Fruit fly (Drosophila melanogaster) whole organism, embryonic: Measurements from ENCODE around the gene CG15308.

ENCODE experiments used
- Blimp-1 ChIP-seq: fragments of 200-800 bp; sonication (Bioruptor generic); optimal IDR thresholded peaks from 3 replicates; lab custom pipeline; 2018; ENCODE audit warnings: missing biosample characterization, missing genetic modification characterization, mild to moderate bottlenecking, moderate library complexity, missing genetic modification reagents
- CG11085 ChIP-seq: fragments of 200-800 bp; sonication (Bioruptor generic); IDR thresholded peaks from 2 replicates; pipeline ENCODE4 v1.3.6; 2022; ENCODE audit warnings: missing biosample characterization, missing genetic modification characterization
- CG11560 ChIP-seq: fragments of 200-800 bp; sonication (Bioruptor generic); IDR thresholded peaks from 3 replicates; pipeline ENCODE4 v1.3.6; 2022; ENCODE audit warnings: missing biosample characterization, missing genetic modification characterization
- CG12071 ChIP-seq: fragments of 200-800 bp; sonication (Bioruptor generic); optimal IDR thresholded peaks from 3 replicates; lab custom pipeline; 2018; ENCODE audit warnings: missing biosample characterization, mild to moderate bottlenecking, missing genetic modification characterization
- CG12104 ChIP-seq: fragments of 200-800 bp; sonication (Bioruptor generic); optimal IDR thresholded peaks from 3 replicates; lab custom pipeline; 2016; ENCODE audit warnings: missing biosample characterization, missing genetic modification characterization
- CG13775 ChIP-seq: fragments of 200-800 bp; sonication (Bioruptor generic); optimal IDR thresholded peaks from 3 replicates; lab custom pipeline; 2017; ENCODE audit warnings: missing biosample characterization, mild to moderate bottlenecking, missing genetic modification characterization
- CG14667 ChIP-seq: fragments of 200-800 bp; sonication (Bioruptor generic); IDR thresholded peaks from 2 replicates; pipeline ENCODE4 v1.3.6; 2022; ENCODE audit warnings: missing biosample characterization, missing genetic modification characterization
- CG15601 ChIP-seq: fragments of 200-800 bp; sonication (Bioruptor generic); optimal IDR thresholded peaks from 3 replicates; lab custom pipeline; 2019; ENCODE audit warnings: missing biosample characterization, mild to moderate bottlenecking, missing genetic modification characterization, moderate library complexity
- CG17802 ChIP-seq: fragments of 200-800 bp; sonication (Bioruptor generic); optimal IDR thresholded peaks from 2 replicates; lab custom pipeline; 2018; ENCODE audit warnings: missing biosample characterization, mild to moderate bottlenecking, missing genetic modification characterization, moderate library complexity
- CG17829 ChIP-seq: fragments of 200-800 bp; optimal IDR thresholded peaks from 2 replicates; lab custom pipeline; 2019; ENCODE audit warnings: missing biosample characterization, mild to moderate bottlenecking, missing genetic modification characterization, moderate library complexity
- CG2129 ChIP-seq: fragments of 200-800 bp; sonication (Bioruptor generic); IDR thresholded peaks from 2 replicates; pipeline ENCODE4 v1.3.6; 2022; ENCODE audit warnings: missing biosample characterization, missing genetic modification characterization; ENCODE audit not compliant: partially characterized antibody
- CG3847 ChIP-seq: fragments of 200-800 bp; sonication (Bioruptor generic); IDR thresholded peaks from 2 replicates; pipeline ENCODE4 v1.3.6; 2022; ENCODE audit warnings: missing biosample characterization, missing genetic modification characterization
- CG4328 ChIP-seq: fragments of 200-800 bp; sonication (Bioruptor generic); optimal IDR thresholded peaks from 3 replicates; lab custom pipeline; 2017; ENCODE audit warnings: missing biosample characterization, missing genetic modification reagents, missing genetic modification characterization
- CG4820 ChIP-seq: fragments of 200-800 bp; sonication (Bioruptor generic); optimal IDR thresholded peaks from 3 replicates; lab custom pipeline; 2016; ENCODE audit warnings: missing biosample characterization, missing genetic modification characterization
- CG7928 ChIP-seq: fragments of 200-800 bp; sonication (Bioruptor generic); optimal IDR thresholded peaks from 2 replicates; lab custom pipeline; 2017; ENCODE audit warnings: missing biosample characterization, mild to moderate bottlenecking, missing genetic modification characterization
- CG8089 ChIP-seq: fragments of 200-800 bp; sonication (Bioruptor generic); optimal IDR thresholded peaks from 3 replicates; lab custom pipeline; 2016; ENCODE audit warnings: missing biosample characterization, missing genetic modification characterization
- CG8359 ChIP-seq: fragments of 200-800 bp; sonication (Bioruptor generic); optimal IDR thresholded peaks from 2 replicates; lab custom pipeline; 2017; ENCODE audit warnings: missing biosample characterization, mild to moderate bottlenecking, missing genetic modification characterization, borderline replicate concordance
- CG9215 ChIP-seq: fragments of 200-800 bp; sonication (Bioruptor generic); IDR thresholded peaks from 2 replicates; pipeline ENCODE4 v1.3.6; 2022; ENCODE audit warnings: missing biosample characterization, missing genetic modification characterization
- CG9727 ChIP-seq: fragments of 200-800 bp; sonication (Bioruptor generic); optimal IDR thresholded peaks from 3 replicates; lab custom pipeline; 2017; ENCODE audit warnings: missing biosample characterization, mild to moderate bottlenecking, missing genetic modification characterization
- CHES-1-like ChIP-seq: fragments of 200-800 bp; sonication (Bioruptor generic); optimal IDR thresholded peaks from 2 replicates; lab custom pipeline; 2016; ENCODE audit warnings: missing biosample characterization, missing genetic modification characterization
- Dll ChIP-seq: fragments of 200-800 bp; sonication (Bioruptor generic); IDR thresholded peaks from 4 replicates; pipeline ENCODE4 v1.3.6; 2022; ENCODE audit warnings: missing biosample characterization, missing genetic modification characterization; ENCODE audit not compliant: partially characterized antibody
- Elba2 ChIP-seq: fragments of 200-800 bp; sonication (Bioruptor generic); optimal IDR thresholded peaks from 3 replicates; lab custom pipeline; 2016; ENCODE audit warnings: missing biosample characterization, missing genetic modification characterization
- Hmx ChIP-seq: fragments of 200-800 bp; sonication (Bioruptor generic); optimal IDR thresholded peaks from 2 replicates; lab custom pipeline; 2016; ENCODE audit warnings: missing biosample characterization, missing genetic modification characterization
- Hr39 ChIP-seq: fragments of >200 bp; optimal IDR thresholded peaks from 2 replicates; lab custom pipeline; 2017
- Lim3 ChIP-seq: fragments of 200-800 bp; sonication (Bioruptor generic); IDR thresholded peaks from 2 replicates; pipeline ENCODE4 v1.3.6; 2022; ENCODE audit warnings: missing biosample characterization, missing genetic modification characterization
- NFAT ChIP-seq: fragments of 200-800 bp; sonication (Bioruptor generic); IDR thresholded peaks from 2 replicates; pipeline ENCODE4 v1.3.6; 2022; ENCODE audit warnings: missing biosample characterization, missing genetic modification characterization
- NK7.1 ChIP-seq: fragments of 200-800 bp; sonication (Bioruptor generic); optimal IDR thresholded peaks from 3 replicates; lab custom pipeline; 2016; ENCODE audit warnings: missing biosample characterization, missing genetic modification characterization
- Six4 ChIP-seq: fragments of 200-800 bp; sonication (Bioruptor generic); optimal IDR thresholded peaks from 2 replicates; lab custom pipeline; 2016; ENCODE audit warnings: missing biosample characterization, missing genetic modification characterization
- Sox100B ChIP-seq: fragments of 200-800 bp; sonication (Bioruptor generic); optimal IDR thresholded peaks from 3 replicates; lab custom pipeline; 2018; ENCODE audit warnings: missing biosample characterization, mild to moderate bottlenecking, missing genetic modification characterization
- Ssrp ChIP-seq: fragments of 200-800 bp; sonication (Bioruptor generic); optimal IDR thresholded peaks from 2 replicates; lab custom pipeline; 2018; ENCODE audit warnings: missing biosample characterization, mild to moderate bottlenecking, missing genetic modification characterization, moderate library complexity
- Stat92E ChIP-seq, 3 experiments: fragments of >200 bp in 2 of 3; fragments of 200-800 bp in 1 of 3; sonication (Bioruptor generic) in 1 of 3; optimal IDR thresholded peaks; 2 replicates each; lab custom pipeline; 2017 to 2019; ENCODE audit warnings: missing biosample characterization in 3 of 3, missing genetic modification characterization in 3 of 3, mild to moderate bottlenecking in 1 of 3, moderate library complexity in 1 of 3
- ash1 ChIP-seq: fragments of 200-800 bp; sonication (Bioruptor generic); optimal IDR thresholded peaks from 2 replicates; lab custom pipeline; 2018; ENCODE audit warnings: missing biosample characterization, mild to moderate bottlenecking, missing genetic modification characterization
- dmrt11E ChIP-seq: fragments of 200-800 bp; sonication (Bioruptor generic); optimal IDR thresholded peaks from 3 replicates; lab custom pipeline; 2018; ENCODE audit warnings: missing biosample characterization, mild to moderate bottlenecking, missing genetic modification characterization, moderate library complexity
- eyg ChIP-seq: fragments of 200-800 bp; sonication (Bioruptor generic); optimal IDR thresholded peaks from 3 replicates; lab custom pipeline; 2016; ENCODE audit warnings: missing biosample characterization, missing genetic modification characterization
- hb ChIP-seq: fragments of 200-800 bp; sonication (Bioruptor generic); IDR thresholded peaks from 3 replicates; pipeline ENCODE4 v1.3.6; 2022; ENCODE audit warnings: missing biosample characterization, missing genetic modification characterization; ENCODE audit not compliant: partially characterized antibody
- nau ChIP-seq: fragments of 200-800 bp; sonication (Bioruptor generic); optimal IDR thresholded peaks from 3 replicates; lab custom pipeline; 2017; ENCODE audit warnings: missing biosample characterization, mild to moderate bottlenecking, missing genetic modification characterization, missing genetic modification reagents
- p53 ChIP-seq: fragments of 200-800 bp; sonication (Bioruptor generic); optimal IDR thresholded peaks from 2 replicates; lab custom pipeline; 2016; ENCODE audit warnings: missing biosample characterization, missing genetic modification characterization
- pnt ChIP-seq: fragments of 200-800 bp; sonication (Bioruptor generic); optimal IDR thresholded peaks from 3 replicates; lab custom pipeline; 2016; ENCODE audit warnings: missing biosample characterization, missing genetic modification characterization
- pzg ChIP-seq: fragments of 200-800 bp; sonication (Bioruptor generic); optimal IDR thresholded peaks from 3 replicates; lab custom pipeline; 2018; ENCODE audit warnings: missing biosample characterization, mild to moderate bottlenecking, missing genetic modification characterization, moderate library complexity
- sc ChIP-seq, 3 experiments: fragments of >200 bp in 2 of 3; fragments of 200-800 bp in 1 of 3; sonication (Bioruptor generic) in 1 of 3; optimal IDR thresholded peaks; 2 replicates in 2 of 3; 3 replicates in 1 of 3; lab custom pipeline; 2017; ENCODE audit warnings: mild to moderate bottlenecking in 1 of 3, missing biosample characterization in 1 of 3, missing genetic modification characterization in 1 of 3, missing genetic modification reagents in 1 of 3
- scrt ChIP-seq: fragments of 200-800 bp; sonication (Bioruptor generic); optimal IDR thresholded peaks from 2 replicates; lab custom pipeline; 2018; ENCODE audit warnings: missing biosample characterization, mild to moderate bottlenecking, missing genetic modification characterization, moderate library complexity
- sug ChIP-seq: fragments of 200-800 bp; optimal IDR thresholded peaks from 2 replicates; lab custom pipeline; 2019; ENCODE audit warnings: missing biosample characterization, mild to moderate bottlenecking, missing genetic modification characterization, moderate library complexity
- unpg ChIP-seq: fragments of 200-800 bp; sonication (Bioruptor generic); optimal IDR thresholded peaks from 3 replicates; lab custom pipeline; 2018; ENCODE audit warnings: missing biosample characterization, mild to moderate bottlenecking, missing genetic modification characterization, moderate library complexity
- wek ChIP-seq: fragments of 200-800 bp; sonication (Bioruptor generic); optimal IDR thresholded peaks from 3 replicates; lab custom pipeline; 2018; ENCODE audit warnings: missing biosample characterization, mild to moderate bottlenecking, missing genetic modification characterization, moderate library complexity

CG15308 gene

dm6 chrX:10265213-10266017 is 46.5 kb upstream of the CG15308 start, which contains the start of gene CG12643 (continued):
- peak; percentile 91 for TF ChIP-seq Blimp-1 (GFP tag; lab: Kevin White, UChicago)
- peak; percentile 91 for TF ChIP-seq Sox100B
- TF ChIP-seq dmrt11E (tag; lab: Kevin White, UChicago) = peak; percentile 67
- peak; percentile 73 for TF ChIP-seq CG3847 (GFP tag; lab: Robert Waterston, UW)
- peak; percentile 92 for TF ChIP-seq CG8089 (GFP tag; lab: Kevin White, UChicago)
- peak; percentile 76 for TF ChIP-seq CG11560 (tag; lab: Robert Waterston, UW)
- TF ChIP-seq Hmx = no peak
- peak; percentile 90 for TF ChIP-seq CG14667 (GFP tag; lab: Robert Waterston, UW)
- peak; percentile 73 for TF ChIP-seq CG11085 (GFP tag; lab: Robert Waterston, UW)
- TF ChIP-seq CG12104 (GFP tag; lab: Kevin White, UChicago) = peak; percentile 55
- TF ChIP-seq unpg (GFP tag; lab: Kevin White, UChicago) = peak; percentile 91
- TF ChIP-seq ash1 (GFP tag; lab: Kevin White, UChicago) = no peak
- peak; percentile 79 for TF ChIP-seq CG13775 (GFP tag; lab: Kevin White, UChicago)
- peak; percentile 93 for TF ChIP-seq pnt (GFP tag; lab: Kevin White, UChicago)
- peak; percentile 67 for TF ChIP-seq CG17829
- peak; percentile 76 for TF ChIP-seq wek (GFP tag; lab: Kevin White, UChicago)
- TF ChIP-seq Lim3 (GFP tag; lab: Robert Waterston, UW) = peak; percentile 71
- TF ChIP-seq p53 = peak; percentile 83
- TF ChIP-seq CG12071 (GFP tag; lab: Kevin White, UChicago) = peak; percentile 90
- peak; percentile 86 for TF ChIP-seq NK7.1 (GFP tag; lab: Kevin White, UChicago)
- peak; percentile 80 for TF ChIP-seq CG17802
- peak; percentile 50 for TF ChIP-seq CG8359
- TF ChIP-seq sc (optimal IDR thresholded peaks at IDR 0.05; lab: Kevin White, UChicago) = no peak
- TF ChIP-seq sc (GFP tag; optimal IDR thresholded peaks at IDR 0.05; lab: Kevin White, UChicago) = peak; percentile 79
- TF ChIP-seq Elba2 (GFP tag; lab: Kevin White, UChicago) = no peak
- TF ChIP-seq hb = no peak
- peak; percentile 92 for TF ChIP-seq CHES-1-like (GFP tag; lab: Kevin White, UChicago)
- TF ChIP-seq CG7928 = peak; percentile 38
- peak; percentile 85 for TF ChIP-seq Six4
- peak; percentile 90 for TF ChIP-seq CG4820
- TF ChIP-seq Hr39 (lab: Kevin White, UChicago) = no peak
- peak; percentile 85 for TF ChIP-seq CG9727 (GFP tag; lab: Kevin White, UChicago)
- TF ChIP-seq Dll (GFP tag; lab: Robert Waterston, UW) = no peak
- peak; percentile 72 for TF ChIP-seq CG15601
- TF ChIP-seq CG2129 (GFP tag; lab: Robert Waterston, UW) = no peak
- peak; percentile 78 for TF ChIP-seq Ssrp (tag; lab: Kevin White, UChicago)
- TF ChIP-seq CG9215 = peak; percentile 95
- TF ChIP-seq nau = peak; percentile 85
- peak in 1 of 3 experiments; percentile 48 for TF ChIP-seq Stat92E (GFP tag; optimal IDR thresholded peaks at IDR 0.05; lab: Kevin White, UChicago)
- TF ChIP-seq NFAT (GFP tag; lab: Robert Waterston, UW) = peak; percentile 71
- TF ChIP-seq scrt (GFP tag; lab: Kevin White, UChicago) = peak; percentile 71
- TF ChIP-seq CG4328 (GFP tag; lab: Kevin White, UChicago) = peak; percentile 88
- TF ChIP-seq pzg = peak; percentile 5
- peak; percentile 88 for TF ChIP-seq eyg
- TF ChIP-seq sug = peak; percentile 81
